Worm (Caenorhabditis elegans): ENCODE results near the gene lys-4.

lys-4 gene

DNA sequence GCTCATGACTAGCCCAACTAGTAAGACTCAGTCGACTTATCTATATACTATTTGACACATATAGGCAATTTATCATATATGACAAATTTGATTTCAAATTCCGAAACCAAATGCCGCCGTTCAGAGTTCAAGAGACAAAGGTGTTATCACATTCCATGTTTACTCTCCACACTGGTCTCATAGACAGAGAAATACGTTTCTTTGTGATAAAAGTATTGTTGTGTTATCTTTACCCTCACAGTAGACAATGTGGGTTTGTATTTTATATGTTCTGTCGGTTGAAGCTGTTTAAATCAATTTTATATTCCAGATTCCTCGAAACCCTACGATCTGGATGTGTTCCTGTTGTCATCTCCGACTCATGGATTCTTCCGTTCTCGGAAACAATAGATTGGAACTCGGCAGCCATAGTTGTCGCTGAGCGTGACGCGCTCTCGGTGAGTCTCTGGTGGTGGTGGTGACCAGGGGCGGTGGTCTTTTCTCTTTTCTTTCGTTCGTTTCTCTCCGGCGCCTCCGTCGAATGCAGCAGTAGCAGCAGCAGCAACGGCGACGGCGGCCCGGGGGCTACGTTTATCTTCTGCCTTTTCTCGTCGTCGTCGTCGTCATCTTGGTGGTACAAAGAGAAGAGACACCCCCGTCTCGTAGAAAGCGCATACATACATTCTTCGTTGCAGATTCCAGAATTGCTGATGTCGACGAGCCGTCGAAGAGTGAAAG lies 40.4 kb downstream of the lys-4 start:
- TF ChIP-seq elt-3 (tag; optimal IDR thresholded peaks at IDR 0.05) (no peak), fos-1 (tag; optimal IDR thresholded peaks at IDR 0.05) (peak; percentile 31), blmp-1 (tag; optimal IDR thresholded peaks at IDR 0.05; ENCODE audit: insufficient read depth) (no peak), crh-2 (tag; optimal IDR thresholded peaks at IDR 0.05) (peak; percentile 7)

DNA sequence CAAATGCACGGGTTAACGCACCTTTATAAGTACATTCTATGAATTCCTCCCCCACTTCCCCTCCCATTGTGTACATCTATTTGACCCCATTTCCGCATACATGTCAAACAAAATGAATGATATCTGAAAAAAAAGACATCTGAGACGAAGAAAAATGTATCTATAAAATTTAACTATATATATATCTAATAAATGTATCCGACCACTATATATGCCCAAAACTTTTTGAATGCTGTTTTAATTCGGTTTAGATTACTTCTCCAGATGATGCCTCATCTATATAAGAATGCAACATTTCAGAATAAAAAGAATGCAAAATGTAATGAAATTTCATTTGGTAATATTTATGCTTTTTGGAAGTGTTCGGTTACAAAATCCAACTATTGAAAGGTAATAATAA lies 44.5 kb downstream of the lys-4 start, which contains the start of gene rib-1:
rib-1 (plus strand) TSS at position 301 of the 400 bp plus-strand sequence.
- TF ChIP-seq F13H6.1 (tag; optimal IDR thresholded peaks at IDR 0.05) (no peak), fos-1 (tag; optimal IDR thresholded peaks at IDR 0.05) (no peak), peb-1 (tag; optimal IDR thresholded peaks at IDR 0.05) (no peak), lin-13 (GFP tag; optimal IDR thresholded peaks at IDR 0.05) (no peak), ztf-11 (tag; optimal IDR thresholded peaks at IDR 0.05) (no peak)

DNA sequence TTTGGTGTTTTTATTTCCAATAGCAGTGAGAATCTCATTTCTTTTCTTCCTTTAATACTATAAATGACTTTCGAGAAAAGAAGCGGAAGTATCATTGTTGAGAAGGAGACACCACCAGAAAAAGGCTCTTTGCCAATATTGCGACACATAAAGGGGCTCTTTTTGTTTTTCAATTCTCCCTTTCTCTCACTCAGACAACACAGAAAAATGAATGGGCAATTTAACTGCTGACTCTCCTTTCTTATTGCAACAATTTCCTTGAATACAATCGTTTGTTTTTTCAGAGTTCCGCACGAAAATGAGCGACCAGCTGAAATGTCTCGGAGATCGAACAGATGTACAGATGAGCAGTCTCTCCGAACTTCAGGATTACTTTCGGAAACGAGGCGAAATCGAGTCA lies 48.6 kb downstream of the lys-4 start:
- TF ChIP-seq unc-39 (tag; optimal IDR thresholded peaks at IDR 0.05) (no peak), nhr-12 (tag; optimal IDR thresholded peaks at IDR 0.05) (no peak), nhr-11 (tag; optimal IDR thresholded peaks at IDR 0.05) (no peak), elt-3 (tag; optimal IDR thresholded peaks at IDR 0.05) (no peak), nhr-77 (tag; optimal IDR thresholded peaks at IDR 0.05) (no peak)

ce11 chrIV:11572524-11572923 lies 50.5 kb downstream of the lys-4 start:
- no peak for TF ChIP-seq ztf-1 (GFP tag; conservative IDR thresholded peaks at IDR 0.05)
- TF ChIP-seq nhr-129 (tag; optimal IDR thresholded peaks at IDR 0.05) = no peak
- TF ChIP-seq unc-39 (tag; optimal IDR thresholded peaks at IDR 0.05) = no peak
- TF ChIP-seq nhr-77 (tag; optimal IDR thresholded peaks at IDR 0.05) = no peak
- TF ChIP-seq nhr-237 (tag; optimal IDR thresholded peaks at IDR 0.05) = no peak
- peak; percentile 35 for TF ChIP-seq F13H6.1 (tag; optimal IDR thresholded peaks at IDR 0.05)
- peak in 1 of 2 experiments; percentile 21 for TF ChIP-seq lsy-2 (tag; optimal IDR thresholded peaks at IDR 0.05)
- TF ChIP-seq C34F6.9 (tag; optimal IDR thresholded peaks at IDR 0.05) = no peak
- peak; percentile 61 for TF ChIP-seq mab-5 (tag; optimal IDR thresholded peaks at IDR 0.05)

All from whole organism, L2 larva.